Worm (Caenorhabditis elegans) whole organism, young adult: ENCODE data around the gene arrd-6.
A peak's percentile ranks its signal among the peaks of the same experiment; 100 is the strongest.

Experiments
- B0035.1 ChIP-seq: sonication (generic microtip); optimal IDR thresholded peaks from 2 replicates; lab custom pipeline; 2016; ENCODE audit warnings: missing genetic modification characterization, mild to moderate bottlenecking, missing compliant biosample characterization, missing genotype, missing genetic modification reagents
- B0336.3 ChIP-seq: fragments of 200-800 bp; sonication (Bioruptor generic); IDR thresholded peaks from 2 replicates; pipeline ENCODE4 v1.3.6; 2022; ENCODE audit warnings: missing genetic modification characterization, missing compliant biosample characterization
- F10E7.11 ChIP-seq: sonication (generic microtip); optimal IDR thresholded peaks from 2 replicates; lab custom pipeline; 2017; ENCODE audit warnings: mild to moderate bottlenecking, missing genetic modification characterization, moderate library complexity, missing compliant biosample characterization
- F22D6.2 ChIP-seq: sonication (generic microtip); optimal IDR thresholded peaks from 2 replicates; lab custom pipeline; 2016; ENCODE audit warnings: mild to moderate bottlenecking, missing genetic modification characterization, missing compliant biosample characterization
- F37B4.10 ChIP-seq: fragments of 200-800 bp; sonication (Bioruptor generic); IDR thresholded peaks from 2 replicates; pipeline ENCODE4 v1.3.6; 2022; ENCODE audit warnings: missing genetic modification characterization, missing compliant biosample characterization
- F52B5.7 ChIP-seq: sonication (generic microtip); optimal IDR thresholded peaks from 2 replicates; lab custom pipeline; 2016; ENCODE audit warnings: mild to moderate bottlenecking, missing genetic modification characterization, missing compliant biosample characterization
- T07F8.4 ChIP-seq: sonication (generic microtip); optimal IDR thresholded peaks from 2 replicates; lab custom pipeline; 2016; ENCODE audit warnings: mild to moderate bottlenecking, missing genetic modification characterization, moderate library complexity, missing compliant biosample characterization
- Y53F4B.3 ChIP-seq: fragments of 200-800 bp; sonication (Bioruptor generic); IDR thresholded peaks from 2 replicates; pipeline ENCODE4 v1.3.6; 2022; ENCODE audit warnings: missing genetic modification reagents, missing genetic modification characterization, missing compliant biosample characterization
- Y56A3A.18 ChIP-seq: fragments of 200-800 bp; sonication (Bioruptor generic); IDR thresholded peaks from 2 replicates; pipeline ENCODE4 v1.3.6; 2022; ENCODE audit warnings: missing genetic modification reagents, missing genetic modification characterization, missing compliant biosample characterization
- Y79H2A.3 ChIP-seq: fragments of 200-800 bp; sonication (Bioruptor generic); conservative IDR thresholded peaks from 2 replicates; pipeline ENCODE4 v1.3.6; 2022; ENCODE audit warnings: missing genetic modification reagents, missing genetic modification characterization, missing compliant biosample characterization
- Y95B8A.8 ChIP-seq: fragments of 200-800 bp; sonication (Bioruptor generic); IDR thresholded peaks from 2 replicates; pipeline ENCODE4 v1.3.6; 2022; ENCODE audit warnings: missing genetic modification reagents, missing genetic modification characterization, missing compliant biosample characterization
- akir-1 ChIP-seq: fragments of 200-800 bp; sonication (Bioruptor generic); optimal IDR thresholded peaks from 2 replicates; lab custom pipeline; 2018; ENCODE audit warnings: mild to moderate bottlenecking, missing genetic modification characterization, moderate library complexity, missing compliant biosample characterization
- atf-7 ChIP-seq: sonication (generic microtip); optimal IDR thresholded peaks from 2 replicates; lab custom pipeline; 2017; ENCODE audit warnings: mild to moderate bottlenecking, missing genetic modification characterization, missing compliant biosample characterization
- attf-3 ChIP-seq: fragments of 200-800 bp; sonication (Bioruptor generic); conservative IDR thresholded peaks from 2 replicates; pipeline ENCODE4 v1.3.6; 2022; ENCODE audit warnings: missing genetic modification reagents, missing genetic modification characterization, missing compliant biosample characterization
- attf-6 ChIP-seq: fragments of 200-800 bp; sonication (Bioruptor generic); IDR thresholded peaks from 2 replicates; pipeline ENCODE4 v1.3.6; 2022; ENCODE audit warnings: missing genetic modification reagents, missing genetic modification characterization, missing compliant biosample characterization
- cebp-1 ChIP-seq, 2 experiments: fragments of 200-800 bp in 1 of 2; sonication (Bioruptor generic) in 1 of 2; sonication (generic microtip) in 1 of 2; IDR thresholded peaks in 1 of 2; optimal IDR thresholded peaks in 1 of 2; 2 replicates each; pipeline versions ENCODE4 v1.3.6 to Lab custom; 2017 to 2022; ENCODE audit warnings: missing compliant biosample characterization in 2 of 2, missing genetic modification characterization in 2 of 2, mild to moderate bottlenecking in 1 of 2, missing genetic modification reagents in 1 of 2, moderate library complexity in 1 of 2
- ceh-100 ChIP-seq: fragments of 200-800 bp; sonication (Bioruptor generic); IDR thresholded peaks from 2 replicates; pipeline ENCODE4 v1.3.6; 2022; ENCODE audit warnings: missing genetic modification reagents, missing genetic modification characterization, missing compliant biosample characterization
- die-1 ChIP-seq: sonication (generic microtip); optimal IDR thresholded peaks from 2 replicates; lab custom pipeline; 2016; ENCODE audit warnings: missing genotype, mild to moderate bottlenecking, missing genetic modification characterization, missing compliant biosample characterization
- dpl-1 ChIP-seq: fragments of 150-350 bp; optimal IDR thresholded peaks from 2 replicates; lab custom pipeline; 2014; ENCODE audit warnings: missing biosample characterization, missing genetic modification reagents, missing genetic modification characterization
- efl-1 ChIP-seq: fragments of 150-350 bp; optimal IDR thresholded peaks from 2 replicates; lab custom pipeline; 2014; ENCODE audit warnings: missing biosample characterization, missing genetic modification reagents, missing genetic modification characterization
- egl-44 ChIP-seq: fragments of 200-800 bp; sonication (Bioruptor generic); IDR thresholded peaks from 2 replicates; pipeline ENCODE4 v1.3.6; 2022; ENCODE audit warnings: missing genetic modification reagents, missing genetic modification characterization, missing compliant biosample characterization
- ets-4 ChIP-seq: fragments of 200-800 bp; sonication (Bioruptor generic); optimal IDR thresholded peaks from 2 replicates; lab custom pipeline; 2018; ENCODE audit warnings: mild to moderate bottlenecking, missing genetic modification characterization, missing compliant biosample characterization
- fkh-3 ChIP-seq: sonication (generic microtip); optimal IDR thresholded peaks from 2 replicates; lab custom pipeline; 2016; ENCODE audit warnings: mild to moderate bottlenecking, missing genetic modification characterization, missing compliant biosample characterization
- gei-17 ChIP-seq: fragments of 200-800 bp; sonication (Bioruptor generic); optimal IDR thresholded peaks from 2 replicates; lab custom pipeline; 2018; ENCODE audit warnings: mild to moderate bottlenecking, missing genetic modification characterization, missing compliant biosample characterization
- hmg-20 ChIP-seq: fragments of 200-800 bp; sonication (Bioruptor generic); IDR thresholded peaks from 2 replicates; pipeline ENCODE4 v1.3.6; 2022; ENCODE audit warnings: missing genetic modification reagents, missing genetic modification characterization, missing compliant biosample characterization
- hrde-1 ChIP-seq: sonication (generic microtip); optimal IDR thresholded peaks from 2 replicates; lab custom pipeline; 2016; ENCODE audit warnings: missing genetic modification characterization, mild to moderate bottlenecking, missing compliant biosample characterization, moderate library complexity, missing genotype, missing genetic modification reagents, borderline replicate concordance
- lin-26 ChIP-seq: fragments of 200-800 bp; sonication (Bioruptor generic); IDR thresholded peaks from 2 replicates; pipeline ENCODE4 v1.3.6; 2022; ENCODE audit warnings: missing genetic modification reagents, missing genetic modification characterization, missing compliant biosample characterization
- lin-35 ChIP-seq, 3 experiments: fragments of 150-350 bp in 2 of 3; sonication (generic microtip) in 1 of 3; optimal IDR thresholded peaks; 2 replicates each; lab custom pipeline; 2014 to 2018; ENCODE audit warnings: missing biosample characterization in 3 of 3, missing genetic modification characterization in 3 of 3, missing genetic modification reagents in 3 of 3
- lin-40 ChIP-seq: sonication (generic microtip); optimal IDR thresholded peaks from 2 replicates; lab custom pipeline; 2016; ENCODE audit warnings: missing genetic modification characterization, mild to moderate bottlenecking, missing compliant biosample characterization, missing genotype, missing genetic modification reagents
- lin-54 ChIP-seq: fragments of 200-800 bp; sonication (Bioruptor generic); optimal IDR thresholded peaks from 2 replicates; lab custom pipeline; 2018; ENCODE audit warnings: mild to moderate bottlenecking, missing genetic modification characterization, missing compliant biosample characterization
- madf-10 ChIP-seq: sonication (generic microtip); optimal IDR thresholded peaks from 2 replicates; lab custom pipeline; 2016; ENCODE audit warnings: mild to moderate bottlenecking, missing genetic modification characterization, missing compliant biosample characterization
- mel-28 ChIP-seq: sonication (generic microtip); optimal IDR thresholded peaks from 2 replicates; lab custom pipeline; 2016; ENCODE audit warnings: borderline replicate concordance, mild to moderate bottlenecking, missing genetic modification characterization, missing compliant biosample characterization
- nhr-27 ChIP-seq: fragments of 200-800 bp; sonication (Bioruptor generic); optimal IDR thresholded peaks from 2 replicates; lab custom pipeline; 2018; ENCODE audit warnings: mild to moderate bottlenecking, missing genetic modification characterization, moderate library complexity, missing compliant biosample characterization
- nhr-80 ChIP-seq: sonication (generic microtip); optimal IDR thresholded peaks from 2 replicates; lab custom pipeline; 2016; ENCODE audit warnings: missing genetic modification characterization, missing compliant biosample characterization
- nhr-90 ChIP-seq: sonication (generic microtip); optimal IDR thresholded peaks from 2 replicates; lab custom pipeline; 2016; ENCODE audit warnings: missing genotype, mild to moderate bottlenecking, missing genetic modification characterization, missing compliant biosample characterization
- pha-4 ChIP-seq: fragments of 150-350 bp; sonication (generic microtip); optimal IDR thresholded peaks from 2 replicates; lab custom pipeline; 2014; ENCODE audit warnings: missing biosample characterization, missing genetic modification reagents, missing genetic modification characterization
- rpc-1 ChIP-seq, 2 experiments: fragments of 150-350 bp in 1 of 2; sonication (generic microtip) in 1 of 2; optimal IDR thresholded peaks; 2 replicates each; lab custom pipeline; 2014 to 2018; ENCODE audit warnings: missing biosample characterization in 1 of 2, missing genetic modification characterization in 1 of 2, missing genetic modification reagents in 1 of 2, missing genotype in 1 of 2
- sdz-38 ChIP-seq: sonication (generic microtip); optimal IDR thresholded peaks from 2 replicates; lab custom pipeline; 2016; ENCODE audit warnings: missing genotype, missing genetic modification characterization, missing compliant biosample characterization
- sea-2 ChIP-seq: fragments of 200-800 bp; sonication (Bioruptor generic); IDR thresholded peaks from 2 replicates; pipeline ENCODE4 v1.3.6; 2022; ENCODE audit warnings: missing genetic modification characterization, missing compliant biosample characterization
- snpc-1.1 ChIP-seq: sonication (generic microtip); optimal IDR thresholded peaks from 2 replicates; lab custom pipeline; 2017; ENCODE audit warnings: missing genetic modification characterization, mild to moderate bottlenecking, missing compliant biosample characterization, antibody characterized with exemption, moderate library complexity, missing genotype, missing genetic modification reagents; ENCODE audit not compliant: insufficient read depth
- tlf-1 ChIP-seq: fragments of 200-800 bp; sonication (Bioruptor generic); optimal IDR thresholded peaks from 2 replicates; lab custom pipeline; 2018; ENCODE audit warnings: mild to moderate bottlenecking, missing genetic modification characterization, missing compliant biosample characterization
- unc-130 ChIP-seq: sonication (generic microtip); optimal IDR thresholded peaks from 2 replicates; lab custom pipeline; 2016; ENCODE audit warnings: missing genetic modification reagents, missing genetic modification characterization, missing compliant biosample characterization
- unc-62 ChIP-seq: fragments of 150-350 bp; optimal IDR thresholded peaks from 2 replicates; lab custom pipeline; 2014; ENCODE audit warnings: missing biosample characterization, missing genetic modification reagents, missing genetic modification characterization
- zfh-2 ChIP-seq: fragments of 200-800 bp; sonication (Bioruptor generic); conservative IDR thresholded peaks from 2 replicates; pipeline ENCODE4 v1.3.6; 2022; ENCODE audit warnings: missing genetic modification reagents, missing genetic modification characterization, missing compliant biosample characterization
- ztf-22 ChIP-seq: fragments of 200-800 bp; sonication (Bioruptor generic); optimal IDR thresholded peaks from 2 replicates; lab custom pipeline; 2018; ENCODE audit warnings: mild to moderate bottlenecking, missing genetic modification characterization, moderate library complexity, missing compliant biosample characterization
- ztf-25 ChIP-seq: fragments of 200-800 bp; sonication (Bioruptor generic); IDR thresholded peaks from 2 replicates; pipeline ENCODE4 v1.3.6; 2022; ENCODE audit warnings: missing genetic modification reagents, missing genetic modification characterization, missing compliant biosample characterization

The arrd-6 gene

ce11 chrII:11149866-11150685, 7.5 kb downstream of the arrd-6 start (continued):
- TF ChIP-seq ets-4 (GFP tag; lab: Kevin White, UChicago), result peak; percentile 12
- TF ChIP-seq hmg-20 (GFP tag; lab: Robert Waterston, UW), result no peak
- TF ChIP-seq hrde-1 (tag; lab: Kevin White, UChicago), result no peak
- no peak for TF ChIP-seq attf-3 (GFP tag; lab: Robert Waterston, UW)
- TF ChIP-seq lin-35 (GFP tag; optimal IDR thresholded peaks at IDR 0.05; lab: Kevin White, UChicago), result no peak
- TF ChIP-seq F22D6.2 (tag; lab: Kevin White, UChicago), result peak; percentile 17
- peak; percentile 19 for TF ChIP-seq fkh-3 (tag; lab: Kevin White, UChicago)
- peak; percentile 95 for TF ChIP-seq B0336.3 (GFP tag; lab: Robert Waterston, UW)
- TF ChIP-seq attf-6 (GFP tag; lab: Robert Waterston, UW), result 0 out of 2 replicates have a peak, but pooled peaks have one; percentile 10
- peak; percentile 53 for TF ChIP-seq nhr-90 (tag; lab: Kevin White, UChicago)
- TF ChIP-seq snpc-1.1 (tag; lab: Kevin White, UChicago), result no peak
- TF ChIP-seq F37B4.10, result no peak
- no peak for TF ChIP-seq Y79H2A.3 (GFP tag; lab: Robert Waterston, UW)
- peak; percentile 24 for TF ChIP-seq nhr-80
- peak; percentile 90 for TF ChIP-seq tlf-1 (GFP tag; lab: Kevin White, UChicago)
- no peak for TF ChIP-seq dpl-1
- TF ChIP-seq sdz-38 (tag; lab: Kevin White, UChicago), result no peak
- TF ChIP-seq efl-1 (GFP tag; lab: Kevin White, UChicago), result no peak
- TF ChIP-seq unc-62, result no peak
- TF ChIP-seq unc-130 (GFP tag; lab: Kevin White, UChicago), result no peak
- peak; percentile 48 for TF ChIP-seq gei-17 (GFP tag; lab: Kevin White, UChicago)
- peak; percentile 87 for TF ChIP-seq Y95B8A.8 (GFP tag; lab: Robert Waterston, UW)
- TF ChIP-seq die-1 (tag; lab: Kevin White, UChicago), result no peak
- peak; percentile 26 for TF ChIP-seq B0035.1 (tag; lab: Kevin White, UChicago)
- peak; percentile 91 for TF ChIP-seq Y56A3A.18
- peak; percentile 55 for TF ChIP-seq F52B5.7
- no peak for TF ChIP-seq mel-28 (tag; lab: Kevin White, UChicago)
- TF ChIP-seq lin-40 (tag; lab: Kevin White, UChicago), result peak; percentile 10
- no peak for TF ChIP-seq akir-1 (GFP tag; lab: Kevin White, UChicago)
- no peak for TF ChIP-seq ceh-100 (GFP tag; lab: Robert Waterston, UW)
- no peak for TF ChIP-seq T07F8.4 (tag; lab: Kevin White, UChicago)
- TF ChIP-seq F10E7.11 (tag; lab: Kevin White, UChicago), result peak; percentile 52
- no peak for TF ChIP-seq pha-4
- TF ChIP-seq sea-2 (GFP tag; lab: Robert Waterston, UW), result no peak
- TF ChIP-seq lin-54 (GFP tag; lab: Kevin White, UChicago), result peak; percentile 34
- TF ChIP-seq atf-7 (tag; lab: Kevin White, UChicago), result peak; percentile 80
- TF ChIP-seq ztf-22 (GFP tag; lab: Kevin White, UChicago), result peak; percentile 73
- TF ChIP-seq Y53F4B.3 (GFP tag; lab: Robert Waterston, UW), result no peak
- TF ChIP-seq cebp-1 (GFP tag; IDR thresholded peaks at IDR 0.05; lab: Robert Waterston, UW), result peak; percentile 46; the same call in 1 of the 2 replicates
- peak; percentile 76 for TF ChIP-seq cebp-1 (tag; optimal IDR thresholded peaks at IDR 0.05; lab: Kevin White, UChicago)
- peak; percentile 40; the same call in 1 of the 2 replicates for TF ChIP-seq egl-44 (GFP tag; lab: Robert Waterston, UW)
- TF ChIP-seq zfh-2, result no peak
- no peak for TF ChIP-seq rpc-1 (optimal IDR thresholded peaks at IDR 0.05; lab: Kevin White, UChicago)
- TF ChIP-seq rpc-1 (tag; optimal IDR thresholded peaks at IDR 0.05; lab: Kevin White, UChicago), result no peak
- 0 out of 2 replicates have a peak, but pooled peaks have one; percentile 10 for TF ChIP-seq ztf-25 (GFP tag; lab: Robert Waterston, UW)
- TF ChIP-seq nhr-27, result no peak
- peak; percentile 36 for TF ChIP-seq madf-10 (tag; lab: Kevin White, UChicago)
- 0 out of 2 replicates have a peak, but pooled peaks have one; percentile 32 for TF ChIP-seq lin-26 (GFP tag; lab: Robert Waterston, UW)
